Worm (Caenorhabditis elegans): ENCODE results near the gene lap-2.

lap-2 gene

DNA sequence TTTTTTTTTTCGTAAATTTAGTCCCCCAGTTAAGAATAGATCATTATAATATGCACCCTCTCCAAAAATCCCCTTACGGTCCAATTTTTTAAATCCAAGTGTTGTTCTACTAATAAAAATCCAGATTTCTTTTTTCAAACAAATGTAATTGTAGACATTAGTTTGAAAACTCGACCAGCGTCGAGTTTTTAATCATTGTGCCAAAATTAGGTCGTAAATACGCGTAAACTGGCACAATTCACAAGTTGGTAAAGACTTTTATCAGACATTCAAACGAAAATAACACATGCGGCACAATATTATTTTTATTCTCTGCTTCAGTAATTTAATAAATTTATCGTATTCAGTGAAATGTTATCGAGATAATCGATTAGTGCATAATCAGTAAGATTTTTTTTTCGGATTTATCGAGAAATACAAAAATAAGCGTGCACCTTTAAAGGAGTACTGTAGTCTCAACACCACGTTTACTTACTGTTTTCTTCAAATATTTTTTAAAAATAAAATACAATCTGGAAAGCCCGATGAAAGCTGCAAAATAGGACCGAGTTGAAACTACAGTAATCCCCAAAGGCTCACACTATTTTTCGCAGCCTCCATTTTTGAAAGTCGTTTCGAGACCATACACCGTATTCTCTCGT is 46.7 kb downstream of the lap-2 start, which contains the start of gene C34B4.4 (continued):
- TF ChIP-seq nfyb-1 (GFP tag; IDR thresholded peaks at IDR 0.05) (0 out of 2 replicates have a peak, but pooled peaks have one; percentile 47), lag-1 (GFP tag; IDR thresholded peaks at IDR 0.05) (no peak), cebp-1 (GFP tag; IDR thresholded peaks at IDR 0.05) (no peak), cebp-1 (tag; optimal IDR thresholded peaks at IDR 0.05) (no peak), Y95B8A.8 (GFP tag; IDR thresholded peaks at IDR 0.05) (no peak), nhr-27 (tag; optimal IDR thresholded peaks at IDR 0.05) (no peak), zim-3 (tag; optimal IDR thresholded peaks at IDR 0.05) (peak; percentile 60), athp-1 (tag; optimal IDR thresholded peaks at IDR 0.05) (peak; percentile 15), D2030.7 (GFP tag; IDR thresholded peaks at IDR 0.05) (no peak), C06A6.2 (GFP tag; conservative IDR thresholded peaks at IDR 0.05) (no peak), atf-7 (tag; optimal IDR thresholded peaks at IDR 0.05) (peak; percentile 41), snpc-4 (GFP tag; optimal IDR thresholded peaks at IDR 0.05) (peak; percentile 26), snpc-4 (tag; optimal IDR thresholded peaks at IDR 0.05) (no peak), tlf-1 (GFP tag; optimal IDR thresholded peaks at IDR 0.05) (peak; percentile 37), pha-4 (tag; optimal IDR thresholded peaks at IDR 0.05) (no peak), T07F8.4 (tag; optimal IDR thresholded peaks at IDR 0.05) (no peak), snpc-3.4 (tag; optimal IDR thresholded peaks at IDR 0.05) (no peak), chd-7 (tag; optimal IDR thresholded peaks at IDR 0.05) (peak; percentile 2), ceh-100 (GFP tag; IDR thresholded peaks at IDR 0.05) (no peak), B0336.3 (GFP tag; IDR thresholded peaks at IDR 0.05) (0 out of 2 replicates have a peak, but pooled peaks have one; percentile 13)

DNA sequence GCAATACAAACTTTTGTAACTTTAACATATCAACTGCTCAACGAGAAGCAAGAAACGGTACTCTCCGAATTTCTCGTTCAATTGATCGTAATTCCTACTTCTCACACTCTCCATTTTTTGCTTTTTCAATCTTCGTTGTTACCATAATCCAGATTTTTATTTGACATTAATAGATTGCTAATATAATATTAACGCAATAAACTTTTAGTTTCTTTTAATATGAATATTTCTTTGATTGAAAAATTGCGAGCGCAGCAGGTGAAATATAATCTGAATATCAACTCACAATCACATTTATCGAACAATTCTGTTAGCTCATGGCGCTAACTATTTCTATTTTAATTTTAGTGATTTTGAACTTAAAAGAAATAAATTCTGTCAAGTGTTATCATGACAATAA is 48.8 kb downstream of the lap-2 start, which contains the start of gene lurp-4:
Gene lurp-4, plus strand, starts transcription at position 301 of the 400 bp plus-strand sequence.
- no peak for TF ChIP-seq B0035.1 (tag; optimal IDR thresholded peaks at IDR 0.05)

DNA sequence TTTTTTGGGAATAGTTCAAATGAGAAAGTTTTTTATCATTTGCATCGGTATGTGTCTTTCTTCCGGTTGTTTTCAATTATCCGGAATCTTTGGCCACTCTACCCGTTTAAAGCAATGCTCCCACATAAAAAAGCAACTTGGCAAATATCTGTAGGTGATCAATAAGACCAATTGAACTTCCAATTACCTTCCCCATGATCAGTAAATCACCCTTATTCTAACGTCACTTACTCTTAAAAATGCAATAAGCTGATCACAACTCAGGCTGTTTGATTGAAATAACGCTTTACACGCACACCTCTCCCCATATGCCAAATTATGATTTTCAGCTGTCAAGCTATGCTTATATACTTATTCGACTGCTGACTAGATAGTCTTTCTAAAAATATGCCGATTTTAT is 52.1 kb downstream of the lap-2 start, which contains the start of gene C34B4.5:
Gene C34B4.5, plus strand, starts transcription at position 301 of the 400 bp plus-strand sequence.
- TF ChIP-seq D2030.7 (GFP tag; IDR thresholded peaks at IDR 0.05) = no peak
- no peak for TF ChIP-seq ama-1 (optimal IDR thresholded peaks at IDR 0.05)
- TF ChIP-seq ama-1 (GFP tag; optimal IDR thresholded peaks at IDR 0.05) = no peak
- no peak for TF ChIP-seq T26A5.8 (tag; optimal IDR thresholded peaks at IDR 0.05)
- TF ChIP-seq repo-1 (tag; optimal IDR thresholded peaks at IDR 0.05) = no peak
- TF ChIP-seq egrh-3 (GFP tag; IDR thresholded peaks at IDR 0.05) = no peak
- TF ChIP-seq akir-1 (GFP tag; optimal IDR thresholded peaks at IDR 0.05) = no peak
- TF ChIP-seq F55B11.4 (tag; optimal IDR thresholded peaks at IDR 0.05; ENCODE audit: borderline replicate concordance, insufficient read depth) = no peak
- TF ChIP-seq tbp1 (GFP tag; optimal IDR thresholded peaks at IDR 0.05) = no peak
- TF ChIP-seq pha-4 (tag; optimal IDR thresholded peaks at IDR 0.05) = no peak
- no peak for TF ChIP-seq lin-26 (GFP tag; IDR thresholded peaks at IDR 0.05)
- TF ChIP-seq tlf-1 (GFP tag; optimal IDR thresholded peaks at IDR 0.05) = no peak
- TF ChIP-seq nfya-1 (tag; optimal IDR thresholded peaks at IDR 0.05; ENCODE audit: borderline replicate concordance, insufficient read depth) = no peak
- no peak for TF ChIP-seq B0336.3 (GFP tag; IDR thresholded peaks at IDR 0.05)
- TF ChIP-seq hlh-26 (GFP tag; conservative IDR thresholded peaks at IDR 0.05) = no peak

Data from whole organism, young adult.